Worm (Caenorhabditis elegans): ENCODE data around the gene F56F10.1.

Gene F56F10.1

ce11 chrX:845443-845842 is 27.0 kb upstream of the F56F10.1 start:
- TF ChIP-seq fkh-2 (tag; optimal IDR thresholded peaks at IDR 0.05) (no peak), elt-2 (tag; optimal IDR thresholded peaks at IDR 0.05) (no peak), nhr-76 (tag; optimal IDR thresholded peaks at IDR 0.05) (no peak), pha-4 (tag; optimal IDR thresholded peaks at IDR 0.05) (no peak), nhr-12 (tag; optimal IDR thresholded peaks at IDR 0.05) (no peak), hmg-11 (tag; optimal IDR thresholded peaks at IDR 0.05) (no peak), ztf-11 (tag; optimal IDR thresholded peaks at IDR 0.05) (no peak), jun-1 (tag; optimal IDR thresholded peaks at IDR 0.05) (no peak), nhr-28 (tag; optimal IDR thresholded peaks at IDR 0.05) (no peak), daf-12 (tag; optimal IDR thresholded peaks at IDR 0.05) (no peak), ceh-9 (tag; optimal IDR thresholded peaks at IDR 0.05) (no peak), lsy-12 (tag; optimal IDR thresholded peaks at IDR 0.05) (no peak), mdl-1 (tag; optimal IDR thresholded peaks at IDR 0.05) (no peak), nhr-67 (tag; optimal IDR thresholded peaks at IDR 0.05) (no peak), elt-3 (tag; optimal IDR thresholded peaks at IDR 0.05) (no peak), zag-1 (tag; optimal IDR thresholded peaks at IDR 0.05) (no peak), eor-1 (tag; optimal IDR thresholded peaks at IDR 0.05) (no peak), nfya-1 (tag; optimal IDR thresholded peaks at IDR 0.05; ENCODE audit: insufficient read depth) (no peak)

ce11 chrX:851421-851820 is 21.0 kb upstream of the F56F10.1 start, which contains the start of gene igcm-1:
igcm-1 (minus strand) TSS chrX:851521.
- TF ChIP-seq skn-1 (tag; optimal IDR thresholded peaks at IDR 0.05) (no peak), elt-3 (tag; optimal IDR thresholded peaks at IDR 0.05) (no peak), pha-4 (tag; optimal IDR thresholded peaks at IDR 0.05) (no peak), unc-62 (GFP tag; optimal IDR thresholded peaks at IDR 0.05) (no peak), eor-1 (tag; optimal IDR thresholded peaks at IDR 0.05) (no peak), ceh-9 (tag; optimal IDR thresholded peaks at IDR 0.05) (no peak), mdl-1 (tag; optimal IDR thresholded peaks at IDR 0.05) (no peak), tbx-2 (tag; optimal IDR thresholded peaks at IDR 0.05) (no peak), ama-1 (optimal IDR thresholded peaks at IDR 0.05) (no peak), nhr-28 (tag; optimal IDR thresholded peaks at IDR 0.05) (no peak), nhr-76 (tag; optimal IDR thresholded peaks at IDR 0.05) (no peak)

DNA sequence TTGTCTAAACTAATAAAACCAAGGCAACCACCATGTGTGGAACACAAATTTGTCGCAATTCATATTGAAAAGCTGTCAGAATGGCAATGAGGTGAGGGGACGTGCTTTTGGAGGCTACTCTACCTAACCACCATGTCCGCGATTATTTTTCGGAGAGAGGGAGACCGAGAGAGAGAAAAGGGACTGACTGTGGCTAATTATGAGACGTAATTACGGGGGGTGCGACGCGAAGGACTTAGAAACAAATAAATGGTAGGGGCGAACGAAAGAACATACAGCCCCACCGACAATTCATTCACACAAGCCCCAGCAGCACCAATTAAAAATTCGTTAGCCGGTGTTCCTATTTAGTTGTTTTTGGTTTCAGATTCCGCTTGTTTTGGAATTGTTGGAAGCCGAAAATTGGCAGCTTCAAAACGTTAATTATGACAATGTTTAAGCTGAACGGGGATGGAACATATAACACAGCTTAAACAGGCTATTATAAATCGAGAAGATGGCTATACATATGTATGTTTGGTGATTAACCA is 19.6 kb upstream of the F56F10.1 start:
- TF ChIP-seq unc-62 (GFP tag; optimal IDR thresholded peaks at IDR 0.05) (no peak), sea-2 (GFP tag; optimal IDR thresholded peaks at IDR 0.05) (no peak), nhr-77 (tag; optimal IDR thresholded peaks at IDR 0.05) (no peak), lin-39 (tag; optimal IDR thresholded peaks at IDR 0.05) (no peak), nhr-25 (tag; optimal IDR thresholded peaks at IDR 0.05) (peak; percentile 27), ceh-28 (tag; optimal IDR thresholded peaks at IDR 0.05) (no peak), fos-1 (tag; optimal IDR thresholded peaks at IDR 0.05) (no peak)

DNA sequence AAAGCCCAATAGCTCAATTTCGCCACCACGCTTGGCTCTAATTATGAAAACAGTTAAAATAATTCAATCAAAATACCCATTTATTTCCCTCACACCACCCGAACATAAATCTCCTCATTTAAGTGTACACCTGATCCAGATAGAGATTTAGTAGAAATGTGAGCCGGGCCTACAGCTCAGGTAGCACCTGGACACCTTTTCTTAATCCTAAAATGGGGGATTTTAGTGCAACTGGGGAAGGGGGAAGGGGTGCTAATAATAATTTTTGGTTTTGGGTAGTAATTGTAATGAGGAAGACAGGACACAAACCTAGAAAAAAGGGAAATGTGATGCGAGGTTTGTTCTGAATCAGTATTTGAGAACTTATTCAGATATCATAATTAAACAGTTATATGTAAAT is 18.8 kb upstream of the F56F10.1 start:
- TF ChIP-seq nhr-43 (tag; optimal IDR thresholded peaks at IDR 0.05; ENCODE audit: poor library complexity, severe bottlenecking), result no peak
- no peak for TF ChIP-seq ceh-82 (tag; optimal IDR thresholded peaks at IDR 0.05)
- no peak for TF ChIP-seq jun-1 (tag; optimal IDR thresholded peaks at IDR 0.05)
- TF ChIP-seq R02D3.7 (tag; optimal IDR thresholded peaks at IDR 0.05), result no peak
- TF ChIP-seq nhr-77 (tag; optimal IDR thresholded peaks at IDR 0.05), result no peak
- TF ChIP-seq lin-15B (tag; optimal IDR thresholded peaks at IDR 0.05), result no peak
- TF ChIP-seq elt-3 (tag; optimal IDR thresholded peaks at IDR 0.05), result no peak
- TF ChIP-seq nhr-25 (tag; optimal IDR thresholded peaks at IDR 0.05), result no peak
- TF ChIP-seq elt-1 (tag; optimal IDR thresholded peaks at IDR 0.05), result no peak
- TF ChIP-seq fkh-2 (tag; optimal IDR thresholded peaks at IDR 0.05), result no peak

DNA sequence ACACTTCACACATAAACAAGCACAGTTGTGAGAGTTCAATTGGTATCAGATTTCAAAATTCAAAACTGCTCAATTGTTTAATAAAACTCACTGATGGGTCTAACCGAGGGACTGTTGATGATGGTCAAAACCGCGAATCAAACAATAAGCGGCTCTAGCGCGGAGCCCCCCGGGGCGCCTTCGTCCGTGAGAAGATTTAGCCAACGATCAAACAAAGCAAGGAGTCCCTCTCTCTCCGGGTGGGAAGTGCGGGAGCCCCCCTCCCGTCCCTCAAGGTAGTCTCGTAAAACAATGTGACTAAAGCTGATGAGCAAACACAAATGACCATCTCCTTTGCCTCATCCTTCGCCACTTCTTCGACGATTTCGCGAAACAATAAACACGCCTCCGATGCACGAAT is 14.7 kb upstream of the F56F10.1 start:
- TF ChIP-seq ceh-28 (tag; optimal IDR thresholded peaks at IDR 0.05) (no peak), pha-4 (tag; optimal IDR thresholded peaks at IDR 0.05) (peak; percentile 7), nhr-12 (tag; optimal IDR thresholded peaks at IDR 0.05) (no peak)

- TF ChIP-seq nhr-25 (tag; optimal IDR thresholded peaks at IDR 0.05) (no peak), nhr-76 (tag; optimal IDR thresholded peaks at IDR 0.05) (no peak), egl-27 (tag; optimal IDR thresholded peaks at IDR 0.05) (no peak), jun-1 (tag; optimal IDR thresholded peaks at IDR 0.05) (no peak), elt-1 (tag; optimal IDR thresholded peaks at IDR 0.05) (peak; percentile 14), nfya-1 (tag; optimal IDR thresholded peaks at IDR 0.05; ENCODE audit: insufficient read depth) (peak; percentile 51), unc-39 (tag; optimal IDR thresholded peaks at IDR 0.05) (no peak), ZK546.5 (tag; optimal IDR thresholded peaks at IDR 0.05) (no peak), lin-15B (tag; optimal IDR thresholded peaks at IDR 0.05) (no peak), lin-39 (tag; optimal IDR thresholded peaks at IDR 0.05) (peak; percentile 65), fkh-10 (GFP tag; optimal IDR thresholded peaks at IDR 0.05) (no peak), nhr-28 (tag; optimal IDR thresholded peaks at IDR 0.05) (no peak), hmg-11 (tag; optimal IDR thresholded peaks at IDR 0.05) (peak; percentile 30)
Measured at ce11 chrX:859401-859800, 13.0 kb upstream of the F56F10.1 start, which contains the start of gene F56F10.2. F56F10.2 (plus strand) TSS chrX:859615.
